Worm (Caenorhabditis elegans) whole organism, L3 larva: ENCODE results near the gene K11D12.7.
A peak's percentile ranks its signal among the peaks of the same experiment; 100 is the strongest.

ENCODE experiments used
- R02D3.7 ChIP-seq: fragments of 150-350 bp; optimal IDR thresholded peaks from 2 replicates; lab custom pipeline; 2014; ENCODE audit warnings: missing biosample characterization, missing genetic modification characterization
- aly-2 ChIP-seq: fragments of 150-350 bp; optimal IDR thresholded peaks from 2 replicates; lab custom pipeline; 2014; ENCODE audit warnings: missing biosample characterization, missing genetic modification characterization
- ama-1 ChIP-seq: fragments of 150-350 bp; optimal IDR thresholded peaks from 2 replicates; lab custom pipeline; 2018
- ceh-16 ChIP-seq: sonication (generic microtip); optimal IDR thresholded peaks from 2 replicates; lab custom pipeline; 2017; ENCODE audit warnings: missing biosample characterization, missing genetic modification characterization
- ceh-28 ChIP-seq: fragments of 150-350 bp; optimal IDR thresholded peaks from 2 replicates; lab custom pipeline; 2014; ENCODE audit warnings: missing biosample characterization, missing genetic modification reagents, missing genetic modification characterization
- ceh-82 ChIP-seq: fragments of 150-350 bp; optimal IDR thresholded peaks from 2 replicates; lab custom pipeline; 2014; ENCODE audit warnings: missing biosample characterization, missing genetic modification characterization
- ceh-9 ChIP-seq: sonication (generic microtip); optimal IDR thresholded peaks from 2 replicates; lab custom pipeline; 2018; ENCODE audit warnings: missing biosample characterization, missing genetic modification characterization
- daf-12 ChIP-seq: fragments of 150-350 bp; optimal IDR thresholded peaks from 2 replicates; lab custom pipeline; 2014; ENCODE audit warnings: missing biosample characterization, missing genetic modification reagents, missing genetic modification characterization
- egl-27 ChIP-seq: sonication (generic microtip); optimal IDR thresholded peaks from 4 replicates; lab custom pipeline; 2017; ENCODE audit warnings: missing biosample characterization, missing genetic modification reagents, missing genetic modification characterization
- egl-5 ChIP-seq: fragments of 150-350 bp; optimal IDR thresholded peaks from 2 replicates; lab custom pipeline; 2017; ENCODE audit warnings: missing biosample characterization, missing genetic modification reagents, missing genetic modification characterization, inconsistent platforms
- elt-1 ChIP-seq: fragments of 150-350 bp; optimal IDR thresholded peaks from 2 replicates; lab custom pipeline; 2014; ENCODE audit warnings: missing biosample characterization, missing genetic modification characterization
- elt-2 ChIP-seq: sonication (generic microtip); optimal IDR thresholded peaks from 2 replicates; lab custom pipeline; 2016; ENCODE audit warnings: missing genetic modification reagents, mild to moderate bottlenecking, missing genetic modification characterization, missing compliant biosample characterization
- eor-1 ChIP-seq, 2 experiments: fragments of 150-350 bp; optimal IDR thresholded peaks; 2 replicates each; lab custom pipeline; 2014 to 2018; ENCODE audit warnings: missing biosample characterization in 2 of 2, missing genetic modification characterization in 2 of 2
- fkh-10 ChIP-seq: sonication (generic microtip); optimal IDR thresholded peaks from 2 replicates; lab custom pipeline; 2017; ENCODE audit warnings: missing biosample characterization, missing genetic modification reagents, missing genetic modification characterization
- fkh-2 ChIP-seq: fragments of 150-350 bp; optimal IDR thresholded peaks from 2 replicates; lab custom pipeline; 2014; ENCODE audit warnings: missing biosample characterization, missing genetic modification reagents, missing genetic modification characterization
- fos-1 ChIP-seq: fragments of 150-350 bp; optimal IDR thresholded peaks from 2 replicates; lab custom pipeline; 2014; ENCODE audit warnings: missing biosample characterization, missing genetic modification characterization
- hmg-11 ChIP-seq: sonication (generic microtip); optimal IDR thresholded peaks from 2 replicates; lab custom pipeline; 2016; ENCODE audit warnings: missing genetic modification characterization, missing compliant biosample characterization
- jun-1 ChIP-seq: fragments of 150-350 bp; optimal IDR thresholded peaks from 2 replicates; lab custom pipeline; 2014; ENCODE audit warnings: missing biosample characterization, missing genetic modification reagents, missing genetic modification characterization
- lin-15B ChIP-seq: fragments of 150-350 bp; optimal IDR thresholded peaks from 2 replicates; lab custom pipeline; 2014; ENCODE audit warnings: missing biosample characterization, missing genetic modification characterization
- lin-39 ChIP-seq: fragments of 150-350 bp; optimal IDR thresholded peaks from 2 replicates; lab custom pipeline; 2018; ENCODE audit warnings: missing biosample characterization, missing genetic modification reagents, missing genetic modification characterization
- lsy-12 ChIP-seq: sonication (generic microtip); optimal IDR thresholded peaks from 2 replicates; lab custom pipeline; 2016; ENCODE audit warnings: mild to moderate bottlenecking, missing genetic modification characterization, missing compliant biosample characterization
- mdl-1 ChIP-seq: fragments of 150-350 bp; optimal IDR thresholded peaks from 2 replicates; lab custom pipeline; 2014; ENCODE audit warnings: missing biosample characterization, missing genetic modification characterization
- nfya-1 ChIP-seq: sonication (generic microtip); optimal IDR thresholded peaks from 2 replicates; lab custom pipeline; 2017; ENCODE audit warnings: missing genetic modification characterization, mild to moderate bottlenecking, missing compliant biosample characterization, antibody characterized with exemption, moderate library complexity; ENCODE audit not compliant: insufficient read depth
- nhr-12 ChIP-seq: fragments of 150-350 bp; optimal IDR thresholded peaks from 2 replicates; lab custom pipeline; 2014; ENCODE audit warnings: missing biosample characterization, missing genetic modification characterization
- nhr-23 ChIP-seq: fragments of 150-350 bp; optimal IDR thresholded peaks from 2 replicates; lab custom pipeline; 2014; ENCODE audit warnings: missing biosample characterization, missing genetic modification reagents, missing genetic modification characterization
- nhr-237 ChIP-seq: fragments of 150-350 bp; optimal IDR thresholded peaks from 2 replicates; lab custom pipeline; 2014; ENCODE audit warnings: missing biosample characterization, missing genetic modification characterization
- nhr-28 ChIP-seq: fragments of 150-350 bp; optimal IDR thresholded peaks from 2 replicates; lab custom pipeline; 2014; ENCODE audit warnings: missing biosample characterization, missing genetic modification characterization
- nhr-43 ChIP-seq: sonication (generic microtip); optimal IDR thresholded peaks from 2 replicates; lab custom pipeline; 2016; ENCODE audit warnings: mild to moderate bottlenecking, missing genetic modification characterization, missing compliant biosample characterization; ENCODE audit not compliant: poor library complexity, severe bottlenecking
- nhr-76 ChIP-seq: fragments of 150-350 bp; sonication (generic microtip); optimal IDR thresholded peaks from 5 replicates; lab custom pipeline; 2014; ENCODE audit warnings: missing biosample characterization, missing genetic modification characterization
- nhr-77 ChIP-seq: fragments of 150-350 bp; optimal IDR thresholded peaks from 2 replicates; lab custom pipeline; 2014; ENCODE audit warnings: missing biosample characterization, missing genetic modification characterization
- pha-4 ChIP-seq: fragments of 150-350 bp; optimal IDR thresholded peaks from 2 replicates; lab custom pipeline; 2014; ENCODE audit warnings: missing biosample characterization, missing genetic modification reagents, missing genetic modification characterization
- pqm-1 ChIP-seq: fragments of 150-350 bp; optimal IDR thresholded peaks from 2 replicates; lab custom pipeline; 2017; ENCODE audit warnings: missing biosample characterization, missing genetic modification characterization, inconsistent platforms
- sea-2 ChIP-seq: fragments of 150-350 bp; sonication (generic microtip); optimal IDR thresholded peaks from 4 replicates; lab custom pipeline; 2014; ENCODE audit warnings: missing biosample characterization, missing genetic modification reagents, missing genetic modification characterization
- skn-1 ChIP-seq: fragments of 150-350 bp; optimal IDR thresholded peaks from 2 replicates; lab custom pipeline; 2014; ENCODE audit warnings: missing biosample characterization, missing genetic modification characterization
- snpc-4 ChIP-seq: fragments of 150-350 bp; optimal IDR thresholded peaks from 2 replicates; lab custom pipeline; 2014; ENCODE audit warnings: missing biosample characterization, missing genetic modification characterization
- tbx-2 ChIP-seq: sonication (generic microtip); optimal IDR thresholded peaks from 2 replicates; lab custom pipeline; 2016; ENCODE audit warnings: mild to moderate bottlenecking, missing genetic modification characterization, missing compliant biosample characterization
- unc-39 ChIP-seq: sonication (generic microtip); optimal IDR thresholded peaks from 4 replicates; lab custom pipeline; 2017; ENCODE audit warnings: missing biosample characterization, missing genetic modification characterization
- zag-1 ChIP-seq: fragments of 150-350 bp; optimal IDR thresholded peaks from 2 replicates; lab custom pipeline; 2014; ENCODE audit warnings: missing biosample characterization, missing genetic modification characterization
- ztf-11 ChIP-seq: fragments of 150-350 bp; optimal IDR thresholded peaks from 2 replicates; lab custom pipeline; 2014; ENCODE audit warnings: missing biosample characterization, missing genetic modification characterization

K11D12.7 gene

DNA sequence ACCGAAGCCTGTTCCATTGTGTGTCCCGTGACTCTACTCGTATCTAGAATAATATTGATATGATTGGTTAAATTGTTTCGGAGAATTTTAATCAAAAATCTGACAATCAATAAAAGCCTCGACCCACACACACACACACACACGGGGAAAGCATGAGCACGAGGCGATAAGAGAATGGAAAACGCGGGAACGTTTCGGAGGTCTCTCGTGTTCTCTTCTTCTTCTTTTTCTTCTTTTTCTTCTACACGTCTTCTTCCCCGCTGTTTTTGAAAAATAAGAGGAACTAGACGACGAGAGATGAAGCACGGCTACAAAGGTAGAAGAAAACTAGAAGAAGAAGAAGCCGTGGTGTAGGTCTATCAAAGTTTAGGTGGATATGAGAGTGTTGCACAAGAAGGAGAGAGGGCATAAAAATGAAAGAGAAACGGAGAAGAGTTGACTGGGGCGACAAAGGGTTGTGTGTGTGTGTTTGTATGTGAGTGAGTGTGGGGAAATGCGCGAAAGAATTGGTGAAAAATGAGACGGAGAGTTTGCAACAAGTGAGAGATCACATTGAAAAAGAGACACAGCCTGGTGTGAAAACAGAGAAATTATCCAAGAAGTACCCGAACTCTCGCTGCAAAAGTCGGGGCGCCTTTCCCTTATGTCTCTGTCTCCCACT lies 28.6 kb upstream of the K11D12.7 start, which contains the start of gene mlk-1 (continued):
- TF ChIP-seq nhr-23 (peak; percentile 48), unc-39 (tag; lab: Kevin White, UChicago) (no peak), nhr-43 (tag; lab: Kevin White, UChicago) (peak; percentile 36), ceh-9 (tag; lab: Kevin White, UChicago) (no peak), zag-1 (tag; lab: Kevin White, UChicago) (no peak), daf-12 (tag; lab: Kevin White, UChicago) (no peak), aly-2 (tag; lab: Kevin White, UChicago) (no peak), hmg-11 (peak; percentile 89), nhr-12 (tag; lab: Kevin White, UChicago) (no peak)

DNA sequence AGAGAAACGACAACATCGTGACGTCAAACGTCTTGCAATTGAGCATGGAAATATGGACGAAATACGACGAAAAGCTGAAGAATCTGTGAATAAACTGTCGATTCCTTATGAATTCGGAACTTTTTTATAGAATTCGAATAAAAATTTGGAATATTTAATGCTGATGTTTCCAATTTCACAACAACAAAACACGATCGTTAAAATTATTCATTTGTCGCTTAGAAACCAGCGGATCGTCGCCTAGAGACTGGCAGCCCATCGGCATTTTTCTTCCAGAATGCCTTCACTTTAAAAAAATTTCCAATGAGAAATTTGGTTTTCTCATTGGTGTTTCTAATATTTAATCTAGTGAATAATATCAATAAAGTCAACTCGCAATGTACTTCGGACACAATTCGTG lies 17.1 kb upstream of the K11D12.7 start, which contains the start of gene cwp-4:
TSS of gene cwp-4 (plus strand) at position 301 of the 400 bp plus-strand sequence.
- TF ChIP-seq lin-15B (tag; lab: Kevin White, UChicago): no peak
- no peak for TF ChIP-seq mdl-1 (tag; lab: Kevin White, UChicago)
- TF ChIP-seq nhr-43 (tag; lab: Kevin White, UChicago): no peak
- TF ChIP-seq fkh-2: no peak
- no peak for TF ChIP-seq nhr-28 (tag; lab: Kevin White, UChicago)
- no peak for TF ChIP-seq fkh-10 (GFP tag; lab: Kevin White, UChicago)
- no peak for TF ChIP-seq nhr-23
- no peak for TF ChIP-seq pqm-1 (tag; lab: Kevin White, UChicago)
- no peak for TF ChIP-seq aly-2 (tag; lab: Kevin White, UChicago)
- no peak for TF ChIP-seq sea-2 (GFP tag; lab: Kevin White, UChicago)
- TF ChIP-seq nhr-77 (tag; lab: Kevin White, UChicago): no peak
- no peak for TF ChIP-seq egl-5 (tag; lab: Kevin White, UChicago)
- TF ChIP-seq jun-1: no peak
- TF ChIP-seq snpc-4 (tag; lab: Kevin White, UChicago): no peak
- TF ChIP-seq ceh-16: no peak
- no peak for TF ChIP-seq ama-1 (lab: Kevin White, UChicago)
- TF ChIP-seq ceh-9 (tag; lab: Kevin White, UChicago): no peak

ce11 chrV:5052233-5052632 lies 16.0 kb upstream of the K11D12.7 start, which contains the start of gene K11D12.12:
Gene K11D12.12, plus strand, starts transcription at chrV:5052261.
- no peak for TF ChIP-seq nhr-43 (tag; lab: Kevin White, UChicago)
- TF ChIP-seq lin-39: no peak
- no peak for TF ChIP-seq egl-27 (tag; lab: Kevin White, UChicago)
- TF ChIP-seq nhr-237 (tag; lab: Kevin White, UChicago): no peak
- no peak for TF ChIP-seq R02D3.7 (tag; lab: Kevin White, UChicago)
- TF ChIP-seq lsy-12 (tag; lab: Kevin White, UChicago): no peak
- TF ChIP-seq fkh-10 (GFP tag; lab: Kevin White, UChicago): no peak
- no peak for TF ChIP-seq ceh-9 (tag; lab: Kevin White, UChicago)
- TF ChIP-seq ama-1 (lab: Kevin White, UChicago): no peak
- no peak for TF ChIP-seq pha-4
- no peak for TF ChIP-seq nfya-1 (tag; lab: Kevin White, UChicago)
- no peak for TF ChIP-seq eor-1 (tag; optimal IDR thresholded peaks at IDR 0.05; lab: Kevin White, UChicago)
- TF ChIP-seq fos-1 (tag; lab: Kevin White, UChicago): no peak

DNA sequence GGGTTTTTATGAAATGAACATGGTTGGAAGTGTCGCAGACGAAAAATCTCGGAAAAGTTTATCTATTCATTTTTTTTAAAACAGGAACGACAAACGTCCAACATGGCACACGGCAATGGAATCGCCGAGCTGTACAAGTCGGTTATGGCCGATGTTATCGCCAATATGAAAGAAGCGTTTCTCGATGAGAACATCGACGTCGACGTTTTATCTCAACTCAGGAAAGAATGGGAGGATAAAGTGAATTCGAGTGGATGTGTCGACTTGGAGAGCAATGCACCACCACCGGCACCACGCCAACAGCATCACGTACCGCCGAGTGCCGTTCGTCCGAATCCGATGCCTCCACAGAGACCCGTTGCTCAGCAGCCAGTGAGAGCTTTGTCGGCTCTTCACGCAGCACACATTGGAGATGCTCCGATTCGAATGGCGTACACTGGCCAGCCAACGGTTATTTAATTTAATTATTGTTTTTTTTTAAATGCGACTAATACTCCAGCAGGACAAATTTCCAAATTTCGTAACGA lies 13.9 kb upstream of the K11D12.7 start:
- TF ChIP-seq ztf-11 (no peak), pha-4 (no peak), sea-2 (GFP tag; lab: Kevin White, UChicago) (no peak), unc-39 (tag; lab: Kevin White, UChicago) (no peak), lsy-12 (tag; lab: Kevin White, UChicago) (no peak), egl-5 (tag; lab: Kevin White, UChicago) (no peak), elt-1 (no peak), aly-2 (tag; lab: Kevin White, UChicago) (no peak), ceh-28 (tag; lab: Kevin White, UChicago) (no peak), fkh-10 (GFP tag; lab: Kevin White, UChicago) (no peak), nhr-76 (tag; lab: Kevin White, UChicago) (no peak), skn-1 (no peak), daf-12 (tag; lab: Kevin White, UChicago) (no peak), nhr-77 (tag; lab: Kevin White, UChicago) (no peak), tbx-2 (no peak), fos-1 (tag; lab: Kevin White, UChicago) (no peak), elt-2 (tag; lab: Kevin White, UChicago) (no peak), nhr-43 (tag; lab: Kevin White, UChicago) (no peak), ceh-82 (tag; lab: Kevin White, UChicago) (no peak), ceh-9 (tag; lab: Kevin White, UChicago) (no peak)
